Fruit fly (Drosophila melanogaster) S2 (cell line): Measurements from ENCODE around the gene CG7970.

Source experiments
- CG8478 ChIP-seq: fragments of >200 bp; optimal IDR thresholded peaks from 2 replicates; lab custom pipeline; 2018
- CTCF ChIP-seq, 2 experiments: fragments of >200 bp; optimal IDR thresholded peaks; 2 replicates each; lab custom pipeline; 2018

dm6 chr3L:1639185-1639812 lies 13.3 kb upstream of the CG7970 start, which contains the start of the genes Mettl2 and Bgb:
- TF ChIP-seq CG8478 (lab: Kevin White, UChicago): no peak
- peak in 1 of 2 experiments; percentile 13 for TF ChIP-seq CTCF (optimal IDR thresholded peaks at IDR 0.05; lab: Kevin White, UChicago)
